Worm (Caenorhabditis elegans): ENCODE results near the gene rnp-7.

The rnp-7 gene

DNA sequence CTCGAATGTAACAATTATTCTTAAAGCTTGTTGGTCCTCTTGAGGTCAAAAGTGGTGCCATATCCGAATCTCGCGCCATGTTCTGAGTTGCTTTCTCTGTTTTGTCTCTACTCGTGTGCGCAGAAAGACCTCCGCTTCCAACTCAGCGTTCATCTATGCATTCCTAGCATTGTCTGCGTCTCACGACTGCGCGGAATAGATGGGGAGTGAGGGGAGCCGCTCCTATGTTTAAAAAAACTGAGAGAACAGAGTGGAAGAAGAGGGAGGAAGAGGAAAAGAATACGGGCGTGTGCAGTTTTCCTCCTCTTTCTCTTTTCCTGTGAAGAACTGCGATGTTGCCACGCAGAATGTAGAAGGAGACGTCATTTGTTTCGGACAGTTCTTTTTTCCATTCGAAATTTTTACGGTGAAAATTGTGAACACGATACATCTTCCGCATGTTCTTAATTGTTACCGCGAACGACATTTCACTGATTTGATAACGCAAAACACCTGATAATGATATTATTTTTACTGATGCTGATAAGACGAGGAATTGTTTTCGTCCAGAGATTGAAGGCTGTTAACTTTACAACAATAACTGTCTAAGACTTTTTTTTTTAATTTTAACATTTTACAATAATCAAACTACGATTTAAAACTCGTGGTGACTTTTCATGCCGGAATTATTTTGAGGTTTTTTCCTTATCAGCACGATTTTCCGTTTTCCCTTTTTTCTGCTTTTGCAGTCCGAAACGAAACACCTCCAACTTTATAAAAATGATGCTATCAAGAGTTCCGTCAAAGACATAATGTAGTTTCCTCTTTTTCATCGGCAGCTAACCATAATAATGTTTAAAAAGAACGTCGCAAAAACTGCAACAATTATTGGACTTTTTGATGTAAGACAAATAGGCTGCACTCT lies 6.0 kb upstream of the rnp-7 start:
- peak; percentile 23 for TF ChIP-seq F16B12.6 (tag; optimal IDR thresholded peaks at IDR 0.05)
- TF ChIP-seq lin-13 (GFP tag; optimal IDR thresholded peaks at IDR 0.05) = no peak
- TF ChIP-seq lin-14 (GFP tag; optimal IDR thresholded peaks at IDR 0.05) = peak; percentile 95
- peak in 1 of 2 experiments; percentile 46 for TF ChIP-seq egl-27 (tag; optimal IDR thresholded peaks at IDR 0.05)
- TF ChIP-seq fkh-8 (tag; optimal IDR thresholded peaks at IDR 0.05) = peak; percentile 80
- TF ChIP-seq efl-1 (optimal IDR thresholded peaks at IDR 0.05) = peak; percentile 61
- TF ChIP-seq efl-1 (GFP tag; optimal IDR thresholded peaks at IDR 0.05 in 1 of 2) = peak in 1 of 2 experiments; percentile 38
- TF ChIP-seq nhr-71 (tag; optimal IDR thresholded peaks at IDR 0.05) = peak; percentile 65
- TF ChIP-seq aha-1 (tag; optimal IDR thresholded peaks at IDR 0.05) = no peak
- no peak for TF ChIP-seq nhr-90 (tag; optimal IDR thresholded peaks at IDR 0.05; ENCODE audit: poor library complexity)
- TF ChIP-seq ceh-82 (tag; optimal IDR thresholded peaks at IDR 0.05) = peak; percentile 40 to 51 (median 47)
- TF ChIP-seq sptf-1 (tag; optimal IDR thresholded peaks at IDR 0.05) = no peak
- peak; percentile 36 for TF ChIP-seq tbx-2 (tag; optimal IDR thresholded peaks at IDR 0.05)
- TF ChIP-seq unc-130 (tag; optimal IDR thresholded peaks at IDR 0.05) = no peak
- TF ChIP-seq hpl-2 (GFP tag; optimal IDR thresholded peaks at IDR 0.05) = no peak
- no peak for TF ChIP-seq jun-1 (tag; optimal IDR thresholded peaks at IDR 0.05)
- TF ChIP-seq nhr-84 (tag; optimal IDR thresholded peaks at IDR 0.05) = no peak
- peak; percentile 30 for TF ChIP-seq nhr-85 (tag)
- TF ChIP-seq alr-1 (tag; optimal IDR thresholded peaks at IDR 0.05; ENCODE audit: borderline replicate concordance) = no peak
- TF ChIP-seq skn-1 (tag; optimal IDR thresholded peaks at IDR 0.05) = peak; percentile 51
- peak in 1 of 2 experiments; percentile 40 for TF ChIP-seq mdl-1 (tag; optimal IDR thresholded peaks at IDR 0.05)
- TF ChIP-seq nhr-11 (tag; optimal IDR thresholded peaks at IDR 0.05) = no peak
- TF ChIP-seq mep-1 (tag; optimal IDR thresholded peaks at IDR 0.05) = peak; percentile 82
- TF ChIP-seq nhr-237 (tag; optimal IDR thresholded peaks at IDR 0.05) = peak; percentile 8
- TF ChIP-seq elt-3 (tag; optimal IDR thresholded peaks at IDR 0.05) = peak in 1 of 6 experiments; percentile 14
- TF ChIP-seq nhr-77 (tag; optimal IDR thresholded peaks at IDR 0.05) = peak; percentile 45
- no peak for TF ChIP-seq aly-2 (tag; optimal IDR thresholded peaks at IDR 0.05)
- TF ChIP-seq hlh-17 (GFP tag; optimal IDR thresholded peaks at IDR 0.05; ENCODE audit: borderline replicate concordance) = no peak
- peak; percentile 32 for TF ChIP-seq swsn-7 (tag; optimal IDR thresholded peaks at IDR 0.05)
- no peak for TF ChIP-seq nhr-12 (tag; optimal IDR thresholded peaks at IDR 0.05)
- TF ChIP-seq C04F5.9 (tag; optimal IDR thresholded peaks at IDR 0.05) = no peak
- TF ChIP-seq C16A3.4 (tag; optimal IDR thresholded peaks at IDR 0.05) = no peak
- TF ChIP-seq snpc-4 (tag; optimal IDR thresholded peaks at IDR 0.05) = peak; percentile 14
- no peak for TF ChIP-seq ceh-63 (GFP tag; optimal IDR thresholded peaks at IDR 0.05)
- TF ChIP-seq ceh-8 (GFP tag; optimal IDR thresholded peaks at IDR 0.05) = no peak
- no peak for TF ChIP-seq zag-1 (tag; optimal IDR thresholded peaks at IDR 0.05)
- TF ChIP-seq tlp-1 (tag; optimal IDR thresholded peaks at IDR 0.05) = no peak
- TF ChIP-seq ets-5 (GFP tag; IDR thresholded peaks at IDR 0.05) = no peak
- TF ChIP-seq snu-23 (GFP tag; optimal IDR thresholded peaks at IDR 0.05) = peak; percentile 51
- peak; percentile 24 for TF ChIP-seq xbp-1 (tag; optimal IDR thresholded peaks at IDR 0.05)
- TF ChIP-seq sup-37 (GFP tag; optimal IDR thresholded peaks at IDR 0.05) = no peak
- TF ChIP-seq lsy-2 (tag; optimal IDR thresholded peaks at IDR 0.05) = peak; percentile 12 to 63
- peak; percentile 14 for TF ChIP-seq unc-86 (tag; optimal IDR thresholded peaks at IDR 0.05)
- TF ChIP-seq ces-1 (GFP tag; optimal IDR thresholded peaks at IDR 0.05) = no peak
- TF ChIP-seq egl-13 (tag; optimal IDR thresholded peaks at IDR 0.05) = no peak
- no peak for TF ChIP-seq ceh-88 (GFP tag; IDR thresholded peaks at IDR 0.05)
- peak; percentile 10 to 61 for TF ChIP-seq lin-35 (GFP tag; optimal IDR thresholded peaks at IDR 0.05)
- TF ChIP-seq ceh-90 (tag; optimal IDR thresholded peaks at IDR 0.05) = no peak
- peak; percentile 44 for TF ChIP-seq nhr-47 (tag; optimal IDR thresholded peaks at IDR 0.05)
- peak; percentile 30 for TF ChIP-seq rnt-1 (tag; optimal IDR thresholded peaks at IDR 0.05)
- peak in 2 of 3 experiments; percentile 16 to 49 for TF ChIP-seq dpl-1 (GFP tag; optimal IDR thresholded peaks at IDR 0.05)
- TF ChIP-seq ztf-4 (tag; optimal IDR thresholded peaks at IDR 0.05) = no peak
